Worm (Caenorhabditis elegans) whole organism, young adult: ENCODE measurements around the gene srw-127.

ENCODE experiments used
- Y53G8AR.9 ChIP-seq: fragments of 200-800 bp; sonication (Bioruptor generic); conservative IDR thresholded peaks from 2 replicates; pipeline ENCODE4 v1.3.6; 2022; ENCODE audit warnings: missing genetic modification reagents, missing genetic modification characterization, missing compliant biosample characterization
- unc-130 ChIP-seq: sonication (generic microtip); optimal IDR thresholded peaks from 2 replicates; lab custom pipeline; 2016; ENCODE audit warnings: missing genetic modification reagents, missing genetic modification characterization, missing compliant biosample characterization

DNA sequence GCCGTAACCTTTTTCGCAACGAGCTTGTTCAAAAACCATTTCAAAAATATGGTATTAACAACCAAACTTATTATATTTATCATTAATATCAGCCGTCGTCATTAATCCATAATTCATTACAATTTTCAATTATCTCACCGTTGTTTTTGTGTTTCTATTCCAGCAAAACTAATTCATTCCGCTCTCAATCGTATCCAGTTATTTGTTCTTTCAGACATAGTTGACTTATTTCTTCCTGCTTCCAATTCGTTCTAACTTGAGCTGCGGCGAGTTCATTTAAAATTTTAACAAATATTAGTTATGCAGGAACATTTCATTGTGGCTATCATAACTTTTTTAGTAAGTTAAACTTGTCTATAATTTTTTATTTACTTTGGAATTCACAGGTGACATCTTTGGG is 36.7 kb upstream of the srw-127 start, which contains the start of gene srx-16:
- TF ChIP-seq Y53G8AR.9 (no peak), unc-130 (GFP tag; lab: Kevin White, UChicago) (no peak)
